Fruit fly (Drosophila melanogaster) whole organism, embryonic: Measurements from ENCODE around the gene Dok.
A peak's percentile ranks its signal among the peaks of the same experiment; 100 is the strongest.

Experiments used
- Atf-2 ChIP-seq: fragments of 200-800 bp; sonication (Bioruptor generic); optimal IDR thresholded peaks from 2 replicates; lab custom pipeline; 2016; ENCODE audit warnings: missing biosample characterization, missing genetic modification characterization
- Atf3 ChIP-seq: fragments of 200-800 bp; sonication (Bioruptor generic); optimal IDR thresholded peaks from 3 replicates; lab custom pipeline; 2016; ENCODE audit warnings: missing biosample characterization, missing genetic modification characterization
- CG13287 ChIP-seq: fragments of 200-800 bp; sonication (Bioruptor generic); IDR thresholded peaks from 2 replicates; pipeline ENCODE4 v1.3.6; 2022; ENCODE audit warnings: missing biosample characterization, missing genetic modification characterization; ENCODE audit not compliant: partially characterized antibody
- CG14050 ChIP-seq: fragments of 200-800 bp; sonication (Bioruptor generic); IDR thresholded peaks from 3 replicates; pipeline ENCODE4 v1.3.6; 2022; ENCODE audit warnings: missing biosample characterization, missing genetic modification characterization
- CG15011 ChIP-seq: fragments of 200-800 bp; sonication (Bioruptor generic); optimal IDR thresholded peaks from 3 replicates; lab custom pipeline; 2018; ENCODE audit warnings: missing biosample characterization, mild to moderate bottlenecking, missing genetic modification characterization
- CG3407 ChIP-seq: fragments of 200-800 bp; sonication (Bioruptor generic); optimal IDR thresholded peaks from 2 replicates; lab custom pipeline; 2018; ENCODE audit warnings: missing biosample characterization, mild to moderate bottlenecking, missing genetic modification characterization
- CG3838 ChIP-seq: fragments of 200-800 bp; sonication (Bioruptor generic); optimal IDR thresholded peaks from 3 replicates; lab custom pipeline; 2016; ENCODE audit warnings: missing biosample characterization, missing genetic modification characterization
- CG4404 ChIP-seq: fragments of 200-800 bp; sonication (Bioruptor generic); IDR thresholded peaks from 2 replicates; pipeline ENCODE4 v1.3.6; 2022; ENCODE audit warnings: missing biosample characterization, missing genetic modification characterization
- CG4707 ChIP-seq: fragments of 200-800 bp; sonication (Bioruptor generic); optimal IDR thresholded peaks from 2 replicates; lab custom pipeline; 2018; ENCODE audit warnings: missing biosample characterization, mild to moderate bottlenecking, missing genetic modification characterization, moderate library complexity
- CG7271 ChIP-seq: fragments of 200-800 bp; sonication (Bioruptor generic); optimal IDR thresholded peaks from 2 replicates; lab custom pipeline; 2018; ENCODE audit warnings: missing biosample characterization, mild to moderate bottlenecking, missing genetic modification characterization, moderate library complexity
- CG8089 ChIP-seq: fragments of 200-800 bp; sonication (Bioruptor generic); optimal IDR thresholded peaks from 3 replicates; lab custom pipeline; 2016; ENCODE audit warnings: missing biosample characterization, missing genetic modification characterization
- CG8281 ChIP-seq: fragments of 200-800 bp; sonication (Bioruptor generic); optimal IDR thresholded peaks from 2 replicates; lab custom pipeline; 2018; ENCODE audit warnings: missing biosample characterization, mild to moderate bottlenecking, missing genetic modification characterization, moderate library complexity
- CG9817 ChIP-seq: fragments of 200-800 bp; sonication (Bioruptor generic); optimal IDR thresholded peaks from 2 replicates; lab custom pipeline; 2018; ENCODE audit warnings: missing biosample characterization, mild to moderate bottlenecking, missing genetic modification characterization, moderate library complexity
- CG9876 ChIP-seq: fragments of 200-800 bp; sonication (Bioruptor generic); optimal IDR thresholded peaks from 2 replicates; lab custom pipeline; 2016; ENCODE audit warnings: missing biosample characterization, missing genetic modification characterization
- CHES-1-like ChIP-seq: fragments of 200-800 bp; sonication (Bioruptor generic); optimal IDR thresholded peaks from 2 replicates; lab custom pipeline; 2016; ENCODE audit warnings: missing biosample characterization, missing genetic modification characterization
- CkIIα-i1 ChIP-seq: fragments of 200-800 bp; sonication (Bioruptor generic); IDR thresholded peaks from 2 replicates; pipeline ENCODE4 v1.3.6; 2022; ENCODE audit warnings: missing biosample characterization, missing genetic modification characterization
- Hand ChIP-seq: fragments of 200-800 bp; sonication (Bioruptor generic); optimal IDR thresholded peaks from 2 replicates; lab custom pipeline; 2017; ENCODE audit warnings: mild to moderate bottlenecking, missing biosample characterization, missing genetic modification reagents, missing genetic modification characterization
- Kr ChIP-seq: fragments of 200-800 bp; sonication (Bioruptor generic); optimal IDR thresholded peaks from 2 replicates; lab custom pipeline; 2017; ENCODE audit warnings: missing biosample characterization, mild to moderate bottlenecking, missing genetic modification characterization
- PHDP ChIP-seq: fragments of 200-800 bp; sonication (Bioruptor generic); optimal IDR thresholded peaks from 3 replicates; lab custom pipeline; 2018; ENCODE audit warnings: missing biosample characterization, mild to moderate bottlenecking, missing genetic modification characterization, moderate library complexity
- Pdp1 ChIP-seq, 2 experiments: fragments of 200-800 bp; sonication (Bioruptor generic); optimal IDR thresholded peaks; 3 replicates each; lab custom pipeline; 2016; ENCODE audit warnings: missing biosample characterization in 2 of 2, missing genetic modification characterization in 2 of 2, mild to moderate bottlenecking in 1 of 2, moderate library complexity in 1 of 2
- Trl ChIP-seq, 3 experiments: fragments of >200 bp in 2 of 3; fragments of 200-800 bp in 1 of 3; sonication (Bioruptor generic) in 1 of 3; optimal IDR thresholded peaks; 2 replicates in 1 of 3; 3 replicates in 2 of 3; lab custom pipeline; 2016 to 2017; ENCODE audit warnings: missing biosample characterization in 1 of 3, missing genetic modification characterization in 1 of 3
- Xbp1 ChIP-seq: fragments of 200-800 bp; sonication (Bioruptor generic); optimal IDR thresholded peaks from 3 replicates; lab custom pipeline; 2016; ENCODE audit warnings: missing biosample characterization, mild to moderate bottlenecking, missing genetic modification characterization
- bab2 ChIP-seq: fragments of 200-800 bp; sonication (Bioruptor generic); optimal IDR thresholded peaks from 2 replicates; lab custom pipeline; 2016; ENCODE audit warnings: missing biosample characterization, missing genetic modification characterization
- bigmax ChIP-seq: fragments of 200-800 bp; sonication (Bioruptor generic); optimal IDR thresholded peaks from 2 replicates; lab custom pipeline; 2018; ENCODE audit warnings: missing biosample characterization, mild to moderate bottlenecking, missing genetic modification characterization
- cg ChIP-seq: fragments of 200-800 bp; sonication (Bioruptor generic); optimal IDR thresholded peaks from 3 replicates; lab custom pipeline; 2019; ENCODE audit warnings: missing biosample characterization, mild to moderate bottlenecking, missing genetic modification characterization, moderate library complexity
- dmrt99B ChIP-seq: fragments of 200-800 bp; sonication (Bioruptor generic); optimal IDR thresholded peaks from 2 replicates; lab custom pipeline; 2018; ENCODE audit warnings: missing biosample characterization, mild to moderate bottlenecking, missing genetic modification characterization, moderate library complexity
- eyg ChIP-seq: fragments of 200-800 bp; sonication (Bioruptor generic); optimal IDR thresholded peaks from 3 replicates; lab custom pipeline; 2016; ENCODE audit warnings: missing biosample characterization, missing genetic modification characterization
- gro ChIP-seq: fragments of 200-800 bp; sonication (Bioruptor generic); optimal IDR thresholded peaks from 2 replicates; lab custom pipeline; 2016; ENCODE audit warnings: missing biosample characterization, missing genetic modification characterization
- hb ChIP-seq: fragments of 200-800 bp; sonication (Bioruptor generic); IDR thresholded peaks from 3 replicates; pipeline ENCODE4 v1.3.6; 2022; ENCODE audit warnings: missing biosample characterization, missing genetic modification characterization; ENCODE audit not compliant: partially characterized antibody
- hbn ChIP-seq: fragments of 200-800 bp; sonication (Bioruptor generic); IDR thresholded peaks from 2 replicates; pipeline ENCODE4 v1.3.6; 2022; ENCODE audit warnings: missing biosample characterization, missing genetic modification characterization; ENCODE audit not compliant: partially characterized antibody
- inv ChIP-seq: fragments of 200-800 bp; sonication (Bioruptor generic); IDR thresholded peaks from 2 replicates; pipeline ENCODE4 v1.3.6; 2022; ENCODE audit warnings: missing biosample characterization, missing genetic modification characterization; ENCODE audit not compliant: partially characterized antibody
- nerfin-2 ChIP-seq: fragments of 200-800 bp; sonication (Bioruptor generic); IDR thresholded peaks from 2 replicates; pipeline ENCODE4 v1.3.6; 2022; ENCODE audit warnings: missing biosample characterization, missing genetic modification characterization; ENCODE audit not compliant: partially characterized antibody
- ranshi ChIP-seq: fragments of 200-800 bp; sonication (Bioruptor generic); IDR thresholded peaks from 2 replicates; pipeline ENCODE4 v1.3.6; 2022; ENCODE audit warnings: missing biosample characterization, missing genetic modification characterization
- stwl ChIP-seq: fragments of 200-800 bp; sonication (Bioruptor generic); optimal IDR thresholded peaks from 3 replicates; lab custom pipeline; 2018; ENCODE audit warnings: missing biosample characterization, mild to moderate bottlenecking, missing genetic modification characterization, moderate library complexity
- tio ChIP-seq: fragments of 200-800 bp; sonication (Bioruptor generic); optimal IDR thresholded peaks from 2 replicates; lab custom pipeline; 2017; ENCODE audit warnings: missing biosample characterization, missing genetic modification characterization, inconsistent platforms
- vvl ChIP-seq: fragments of 200-800 bp; sonication (Bioruptor generic); IDR thresholded peaks from 2 replicates; pipeline ENCODE4 v1.3.6; 2022; ENCODE audit warnings: missing biosample characterization, missing genetic modification characterization
- yki ChIP-seq: fragments of >200 bp; optimal IDR thresholded peaks from 3 replicates; lab custom pipeline; 2018

Gene Dok

DNA sequence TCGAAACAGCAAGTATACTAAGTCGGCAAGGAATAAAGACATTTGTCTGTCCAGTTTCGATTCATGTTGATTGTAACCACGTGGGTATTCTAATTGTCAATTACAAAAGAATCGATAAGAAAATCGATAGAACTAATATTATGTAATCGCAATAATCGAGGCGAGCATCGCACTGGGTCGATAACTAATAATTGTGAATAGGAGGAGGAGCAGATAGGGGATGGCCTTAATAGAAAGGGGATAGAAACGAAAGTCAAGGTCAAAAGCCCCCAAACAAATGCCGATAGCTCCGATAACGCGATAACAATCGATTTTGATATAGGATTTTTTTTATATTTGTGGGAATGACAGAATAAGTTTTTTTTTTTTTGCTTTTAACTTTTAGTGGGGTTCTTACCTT, 39.0 kb upstream of the Dok start (continued):
- TF ChIP-seq bab2 (GFP tag; lab: Kevin White, UChicago) (no peak), CG13287 (GFP tag; lab: Robert Waterston, UW) (peak; percentile 30; the same call in 1 of the 2 replicates), Xbp1 (no peak), yki (no peak), gro (GFP tag; lab: Kevin White, UChicago) (no peak), inv (0 out of 2 replicates have a peak, but pooled peaks have one; percentile 36), CG8089 (GFP tag; lab: Kevin White, UChicago) (no peak), nerfin-2 (GFP tag; lab: Robert Waterston, UW) (peak; percentile 65; the same call in 1 of the 2 replicates), CG8281 (tag; lab: Kevin White, UChicago) (no peak), CG15011 (GFP tag; lab: Kevin White, UChicago) (no peak), CG7271 (no peak), CkIIα-i1 (no peak), eyg (GFP tag; lab: Kevin White, UChicago) (no peak), dmrt99B (tag; lab: Kevin White, UChicago) (no peak), Hand (GFP tag; lab: Kevin White, UChicago) (no peak), vvl (GFP tag; lab: Robert Waterston, UW) (no peak), Atf3 (GFP tag; lab: Kevin White, UChicago) (no peak), CG4404 (no peak), CG14050 (GFP tag; lab: Robert Waterston, UW) (no peak), tio (GFP tag; lab: Kevin White, UChicago) (no peak), hbn (GFP tag; lab: Robert Waterston, UW) (no peak), CG4707 (GFP tag; lab: Kevin White, UChicago) (no peak), CHES-1-like (GFP tag; lab: Kevin White, UChicago) (no peak), Kr (GFP tag; lab: Kevin White, UChicago) (no peak), ranshi (GFP tag; lab: Robert Waterston, UW) (no peak), hb (GFP tag; lab: Robert Waterston, UW) (no peak), Pdp1 (GFP tag; optimal IDR thresholded peaks at IDR 0.05; lab: Kevin White, UChicago) (peak in 1 of 2 experiments; percentile 92), PHDP (tag; lab: Kevin White, UChicago) (no peak), CG3838 (GFP tag; lab: Kevin White, UChicago) (no peak), Atf-2 (no peak), stwl (tag; lab: Kevin White, UChicago) (peak; percentile 22), CG3407 (GFP tag; lab: Kevin White, UChicago) (no peak)

- TF ChIP-seq Trl (optimal IDR thresholded peaks at IDR 0.05; lab: Kevin White, UChicago) (peak; percentile 44 to 73), Trl (GFP tag; optimal IDR thresholded peaks at IDR 0.05; lab: Kevin White, UChicago) (no peak), CG9817 (tag; lab: Kevin White, UChicago) (no peak), bigmax (no peak), CG9876 (GFP tag; lab: Kevin White, UChicago) (no peak), cg (GFP tag; lab: Kevin White, UChicago) (peak; percentile 60)
Observed at dm6 chrX:7285410-7285809, 38.6 kb upstream of the Dok start.
